Worm (Caenorhabditis elegans): ENCODE data around the gene col-125.
"Not testable (repeated sequence)": the region's sequence is repeated elsewhere in the genome, so short reads cannot be mapped to it uniquely, and the experiment has no call there.

The col-125 gene

ce11 chrIV:11212978-11213377, 12.3 kb upstream of the col-125 start:
- TF ChIP-seq zfp-3 (GFP tag; conservative IDR thresholded peaks at IDR 0.05) = no peak
- no peak for TF ChIP-seq nhr-10 (tag; optimal IDR thresholded peaks at IDR 0.05)
- TF ChIP-seq ztf-7 (tag; optimal IDR thresholded peaks at IDR 0.05) = no peak
- TF ChIP-seq aha-1 (tag) = peak; percentile 90

DNA sequence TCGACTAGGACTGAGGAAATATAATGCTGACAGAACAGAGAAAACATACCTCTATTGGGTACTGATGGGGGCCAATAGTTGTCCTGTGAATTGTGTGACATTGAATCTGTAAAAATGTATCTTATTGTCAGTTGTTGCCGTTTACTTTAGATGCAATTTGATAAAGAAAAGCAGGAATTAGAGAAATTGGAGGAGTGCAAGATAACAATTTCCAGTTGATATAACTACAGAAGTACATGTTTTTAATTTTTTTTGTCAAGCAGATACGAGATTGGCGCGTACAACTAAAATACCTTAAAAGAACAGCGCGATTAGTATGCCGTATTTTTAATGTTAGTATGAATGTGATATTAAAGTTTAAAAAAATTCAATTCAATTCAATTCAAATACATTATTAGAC, 7.3 kb upstream of the col-125 start, which contains the start of gene zip-6:
Gene zip-6, minus strand, starts transcription at position 101 of the 400 bp plus-strand sequence.
- TF ChIP-seq zip-2 (tag; optimal IDR thresholded peaks at IDR 0.05) = no peak
- no peak for TF ChIP-seq madf-9 (GFP tag; conservative IDR thresholded peaks at IDR 0.05)
- peak in 1 of 2 experiments; percentile 53 for TF ChIP-seq unc-62 (GFP tag; optimal IDR thresholded peaks at IDR 0.05 in 1 of 2)
- TF ChIP-seq unc-62 (tag; optimal IDR thresholded peaks at IDR 0.05) = no peak
- TF ChIP-seq nhr-25 (tag; optimal IDR thresholded peaks at IDR 0.05; ENCODE audit: borderline replicate concordance, insufficient read depth) = no peak
- TF ChIP-seq nhr-76 (tag; optimal IDR thresholded peaks at IDR 0.05) = no peak
- no peak for TF ChIP-seq egl-27 (tag; optimal IDR thresholded peaks at IDR 0.05)
- TF ChIP-seq lim-7 (GFP tag; IDR thresholded peaks at IDR 0.05) = no peak
- TF ChIP-seq ceh-62 (tag; optimal IDR thresholded peaks at IDR 0.05) = no peak

DNA sequence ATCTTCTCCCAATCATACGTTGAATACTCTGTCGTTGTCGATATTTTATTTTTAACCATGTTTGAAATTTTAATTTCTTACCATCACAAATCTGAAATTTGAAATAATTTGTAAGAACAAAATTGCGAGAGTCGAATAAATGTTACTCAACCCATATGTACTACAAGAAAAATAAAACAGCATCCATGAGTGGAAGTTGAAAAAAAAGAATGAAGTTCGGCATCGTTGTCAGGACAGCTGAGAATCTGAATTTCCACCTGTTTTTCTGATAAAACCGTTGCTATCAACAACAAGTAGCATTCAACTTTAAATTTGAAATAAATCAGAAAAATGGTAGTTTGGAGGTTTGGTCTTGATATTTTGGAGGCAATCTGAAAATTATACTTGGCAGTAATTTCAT, 1.4 kb upstream of the col-125 start, which contains the start of gene C29F4.3:
Gene C29F4.3, minus strand, starts transcription at position 101 of the 400 bp plus-strand sequence.
- TF ChIP-seq nhr-42 (GFP tag; IDR thresholded peaks at IDR 0.05) (no peak), skn-1 (tag; optimal IDR thresholded peaks at IDR 0.05) (no peak), ceh-44 (GFP tag; IDR thresholded peaks at IDR 0.05) (no peak), ceh-20 (GFP tag; IDR thresholded peaks at IDR 0.05) (no peak)

ce11 chrIV:11225715-11226475, 589 bp downstream of the col-125 start:
- peak; percentile 66; the same call in 1 of the 2 replicates for TF ChIP-seq egl-43 (GFP tag; IDR thresholded peaks at IDR 0.05)
- peak; percentile 7 for TF ChIP-seq hlh-11 (tag; optimal IDR thresholded peaks at IDR 0.05)
- peak; percentile 99 for TF ChIP-seq set-16 (GFP tag; IDR thresholded peaks at IDR 0.05)
- TF ChIP-seq pha-4 (GFP tag; IDR thresholded peaks at IDR 0.05) = peak; percentile 22; the same call in 1 of the 2 replicates
- TF ChIP-seq pha-4 (tag; optimal IDR thresholded peaks at IDR 0.05) = not testable (repeated sequence)
- TF ChIP-seq T26A8.4 (GFP tag; IDR thresholded peaks at IDR 0.05) = peak; percentile 61; the same call in 1 of the 2 replicates
- TF ChIP-seq madf-5 (GFP tag; IDR thresholded peaks at IDR 0.05) = peak in 1 of 2 experiments; percentile 92; a peak in 2 of 4 replicates
- TF ChIP-seq snpc-1.2 (GFP tag; IDR thresholded peaks at IDR 0.05) = peak; percentile 31; the same call in 1 of the 2 replicates

DNA sequence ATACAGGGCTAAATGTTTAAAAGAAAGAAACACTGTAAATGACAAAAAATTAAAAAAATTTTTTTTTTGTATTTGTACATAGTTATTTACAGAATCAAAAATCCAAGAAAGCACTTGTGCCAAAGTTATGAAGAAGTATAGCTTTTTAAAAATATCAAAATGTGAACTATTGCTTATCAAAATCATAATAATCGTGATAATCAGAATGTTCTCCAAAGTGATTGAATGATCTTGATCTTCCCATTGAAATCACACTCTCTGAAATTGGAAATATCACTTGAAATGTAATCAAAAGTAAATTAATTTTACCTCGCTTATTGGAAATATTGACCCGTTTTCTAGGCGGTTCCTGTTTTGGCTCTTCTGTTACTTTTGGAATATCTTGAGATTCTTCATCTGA, 1.2 kb downstream of the col-125 start:
- TF ChIP-seq aha-1 (tag) (peak; percentile 15), F49E8.2 (tag; optimal IDR thresholded peaks at IDR 0.05; ENCODE audit: borderline replicate concordance) (no peak), F44E2.7 (GFP tag; IDR thresholded peaks at IDR 0.05) (no peak), mep-1 (tag; optimal IDR thresholded peaks at IDR 0.05) (peak; percentile 55), ceh-20 (GFP tag; IDR thresholded peaks at IDR 0.05) (no peak), sdz-12 (GFP tag; optimal IDR thresholded peaks at IDR 0.05) (no peak), T26A8.4 (GFP tag; IDR thresholded peaks at IDR 0.05) (no peak)

DNA sequence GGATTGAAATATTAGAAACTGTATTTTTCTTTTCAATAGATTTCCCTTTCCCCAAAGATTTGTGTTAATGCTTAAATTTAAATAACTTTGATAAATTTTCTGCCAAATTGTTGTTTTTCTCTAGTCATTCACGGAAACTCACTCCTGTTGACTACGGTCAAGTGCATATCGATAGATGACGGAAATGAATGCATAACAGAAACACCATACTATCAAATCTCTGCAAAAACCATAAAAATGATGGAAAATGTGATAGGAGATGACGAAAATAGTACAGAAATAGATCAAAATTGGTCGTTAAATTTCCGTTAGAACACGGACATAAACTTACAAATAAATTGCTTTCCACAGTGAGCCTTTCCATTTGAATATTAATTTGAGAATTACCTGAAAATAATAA, 3.7 kb downstream of the col-125 start:
- TF ChIP-seq mdt-29 (GFP tag; IDR thresholded peaks at IDR 0.05) (no peak), nhr-11 (tag; optimal IDR thresholded peaks at IDR 0.05) (no peak), daf-16 (GFP tag; optimal IDR thresholded peaks at IDR 0.05) (no peak), daf-16 (tag; optimal IDR thresholded peaks at IDR 0.05) (peak; percentile 56), dmd-8 (GFP tag; IDR thresholded peaks at IDR 0.05) (no peak), jun-1 (tag; optimal IDR thresholded peaks at IDR 0.05) (no peak), php-3 (GFP tag; IDR thresholded peaks at IDR 0.05) (peak; percentile 80; the same call in 1 of the 2 replicates), spr-3 (GFP tag; optimal IDR thresholded peaks at IDR 0.05) (no peak)

Data from whole organism, L4 larva.